Fruit fly (Drosophila melanogaster): Measurements from ENCODE around the gene CG18418.

DNA sequence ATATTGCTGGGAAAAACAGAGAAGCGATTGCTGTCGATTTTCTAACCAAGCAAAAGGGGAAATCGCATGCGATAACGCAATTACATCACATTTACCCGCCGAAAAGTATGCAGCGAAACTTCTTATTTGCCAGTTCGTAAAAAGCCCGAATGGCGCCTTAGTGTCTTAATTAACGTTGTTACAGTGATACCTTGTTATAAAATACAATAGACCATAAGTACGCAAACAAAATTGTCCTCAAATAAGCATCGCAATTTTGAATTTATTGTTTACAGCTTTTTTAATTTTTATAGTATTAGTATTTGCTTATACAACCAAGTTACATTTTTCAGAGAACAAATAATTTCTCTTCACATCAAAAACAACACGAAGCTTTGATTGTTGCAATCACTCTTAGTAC lies 828 bp upstream of the CG18418 start:
- TF ChIP-seq pan (optimal IDR thresholded peaks at IDR 0.05) (no peak), psq (optimal IDR thresholded peaks at IDR 0.05) (no peak), usp (GFP tag; optimal IDR thresholded peaks at IDR 0.05) (no peak), Dll (optimal IDR thresholded peaks at IDR 0.05) (no peak), CG8478 (optimal IDR thresholded peaks at IDR 0.05) (no peak), EcR (GFP tag; optimal IDR thresholded peaks at IDR 0.05) (no peak)
